Fruit fly (Drosophila melanogaster) whole organism, adult: ENCODE measurements around the gene CG15927.

Experiments
- CG11617 ChIP-seq: fragments of 200-800 bp; sonication (Bioruptor generic); optimal IDR thresholded peaks from 2 replicates; lab custom pipeline; 2017; ENCODE audit warnings: mild to moderate bottlenecking, missing biosample characterization, missing genetic modification reagents, missing genetic modification characterization
- CG12768 ChIP-seq: fragments of 200-800 bp; sonication (Bioruptor generic); optimal IDR thresholded peaks from 2 replicates; lab custom pipeline; 2017; ENCODE audit warnings: missing biosample characterization, missing genetic modification characterization, mild to moderate bottlenecking, moderate library complexity, missing genetic modification reagents
- CG14711 ChIP-seq: fragments of 200-800 bp; sonication (Bioruptor generic); optimal IDR thresholded peaks from 2 replicates; lab custom pipeline; 2018; ENCODE audit warnings: missing biosample characterization, mild to moderate bottlenecking, missing genetic modification characterization, moderate library complexity
- CG1620 ChIP-seq: fragments of 200-800 bp; sonication (Bioruptor generic); optimal IDR thresholded peaks from 2 replicates; lab custom pipeline; 2016; ENCODE audit warnings: missing biosample characterization, missing genetic modification characterization
- CG33017 ChIP-seq: fragments of 200-800 bp; sonication (Bioruptor generic); optimal IDR thresholded peaks from 2 replicates; lab custom pipeline; 2018; ENCODE audit warnings: missing biosample characterization, mild to moderate bottlenecking, missing genetic modification characterization, moderate library complexity
- CG5204 ChIP-seq: fragments of 200-800 bp; sonication (Bioruptor generic); optimal IDR thresholded peaks from 2 replicates; lab custom pipeline; 2016; ENCODE audit warnings: missing biosample characterization, missing genetic modification characterization
- CG7045 ChIP-seq: fragments of 200-800 bp; sonication (Bioruptor generic); optimal IDR thresholded peaks from 2 replicates; lab custom pipeline; 2017; ENCODE audit warnings: missing biosample characterization, mild to moderate bottlenecking, missing genetic modification characterization
- CG7101 ChIP-seq: fragments of 200-800 bp; sonication (Bioruptor generic); optimal IDR thresholded peaks from 2 replicates; lab custom pipeline; 2018; ENCODE audit warnings: missing biosample characterization, mild to moderate bottlenecking, missing genetic modification characterization, moderate library complexity
- Clk ChIP-seq: fragments of 200-800 bp; sonication (Bioruptor generic); optimal IDR thresholded peaks from 2 replicates; lab custom pipeline; 2017; ENCODE audit warnings: missing biosample characterization, missing genetic modification characterization
- Crg-1 ChIP-seq: fragments of 200-800 bp; sonication (Bioruptor generic); optimal IDR thresholded peaks from 2 replicates; lab custom pipeline; 2016; ENCODE audit warnings: missing biosample characterization, missing genetic modification characterization
- Hr96 ChIP-seq: fragments of 200-800 bp; sonication (Bioruptor generic); optimal IDR thresholded peaks from 2 replicates; lab custom pipeline; 2016; ENCODE audit warnings: missing biosample characterization, missing genetic modification characterization
- Mnt ChIP-seq: fragments of 200-800 bp; sonication (Bioruptor generic); optimal IDR thresholded peaks from 2 replicates; lab custom pipeline; 2016; ENCODE audit warnings: missing biosample characterization, mild to moderate bottlenecking, missing genetic modification characterization
- bab1 ChIP-seq: fragments of 200-800 bp; sonication (Bioruptor generic); optimal IDR thresholded peaks from 3 replicates; lab custom pipeline; 2019; ENCODE audit warnings: missing biosample characterization, mild to moderate bottlenecking, missing genetic modification characterization, moderate library complexity
- cic ChIP-seq: fragments of 200-800 bp; sonication (Bioruptor generic); optimal IDR thresholded peaks from 2 replicates; lab custom pipeline; 2017; ENCODE audit warnings: missing biosample characterization, mild to moderate bottlenecking, missing genetic modification characterization, moderate library complexity
- cnc ChIP-seq, 2 experiments: fragments of >200 bp; optimal IDR thresholded peaks; 2 replicates each; lab custom pipeline; 2017
- kay ChIP-seq: fragments of 200-800 bp; sonication (Bioruptor generic); peaks from one replicate; lab custom pipeline; 2016; ENCODE audit warnings: missing biosample characterization, missing genetic modification characterization, borderline replicate concordance
- ovo ChIP-seq: fragments of 200-800 bp; sonication (Bioruptor generic); optimal IDR thresholded peaks from 2 replicates; lab custom pipeline; 2016; ENCODE audit warnings: missing biosample characterization, missing genetic modification characterization
- pad ChIP-seq: fragments of 200-800 bp; sonication (Bioruptor generic); optimal IDR thresholded peaks from 3 replicates; lab custom pipeline; 2017; ENCODE audit warnings: missing biosample characterization, missing genetic modification characterization, mild to moderate bottlenecking, moderate library complexity, missing genetic modification reagents
- tj ChIP-seq: fragments of 200-800 bp; sonication (Bioruptor generic); optimal IDR thresholded peaks from 3 replicates; lab custom pipeline; 2017; ENCODE audit warnings: missing biosample characterization, mild to moderate bottlenecking, missing genetic modification characterization, moderate library complexity
- toe ChIP-seq: fragments of 200-800 bp; sonication (Bioruptor generic); optimal IDR thresholded peaks from 2 replicates; lab custom pipeline; 2016; ENCODE audit warnings: missing biosample characterization, missing genetic modification characterization

Gene CG15927

DNA sequence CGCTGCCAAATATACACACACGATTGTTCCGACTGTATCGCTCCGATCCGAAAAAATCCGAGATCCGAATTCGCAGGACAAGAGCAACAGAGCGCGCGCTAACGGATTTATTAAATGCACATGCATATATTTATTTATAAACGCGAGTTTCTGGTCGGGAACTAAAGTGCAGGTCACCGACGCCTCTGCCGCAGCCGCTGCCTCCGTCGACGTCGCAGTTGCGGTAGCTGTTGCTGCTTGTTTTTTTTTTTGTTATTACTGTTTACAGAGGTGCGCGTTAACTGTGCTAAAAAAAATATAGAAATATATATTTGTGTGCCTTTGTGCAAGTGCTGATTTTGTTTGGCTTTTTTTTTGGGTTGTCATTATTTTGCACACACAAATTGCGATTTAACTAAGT, 9.0 kb downstream of the CG15927 start:
- TF ChIP-seq Clk (GFP tag; lab: Kevin White, UChicago) (no peak), ovo (GFP tag; lab: Kevin White, UChicago) (no peak), CG1620 (GFP tag; lab: Kevin White, UChicago) (no peak), CG14711 (tag; lab: Kevin White, UChicago) (no peak), CG33017 (tag; lab: Kevin White, UChicago) (no peak), CG7101 (tag; lab: Kevin White, UChicago) (no peak), Crg-1 (GFP tag; lab: Kevin White, UChicago) (no peak), CG12768 (GFP tag; lab: Kevin White, UChicago) (no peak), cic (GFP tag; lab: Kevin White, UChicago) (no peak), cnc (optimal IDR thresholded peaks at IDR 0.05; lab: Kevin White, UChicago) (no peak), tj (GFP tag; lab: Kevin White, UChicago) (no peak), Mnt (no peak), kay (GFP tag; lab: Kevin White, UChicago) (no peak), CG11617 (GFP tag; lab: Kevin White, UChicago) (no peak), CG7045 (no peak), pad (GFP tag; lab: Kevin White, UChicago) (no peak), toe (GFP tag; lab: Kevin White, UChicago) (no peak), CG5204 (GFP tag; lab: Kevin White, UChicago) (no peak)

DNA sequence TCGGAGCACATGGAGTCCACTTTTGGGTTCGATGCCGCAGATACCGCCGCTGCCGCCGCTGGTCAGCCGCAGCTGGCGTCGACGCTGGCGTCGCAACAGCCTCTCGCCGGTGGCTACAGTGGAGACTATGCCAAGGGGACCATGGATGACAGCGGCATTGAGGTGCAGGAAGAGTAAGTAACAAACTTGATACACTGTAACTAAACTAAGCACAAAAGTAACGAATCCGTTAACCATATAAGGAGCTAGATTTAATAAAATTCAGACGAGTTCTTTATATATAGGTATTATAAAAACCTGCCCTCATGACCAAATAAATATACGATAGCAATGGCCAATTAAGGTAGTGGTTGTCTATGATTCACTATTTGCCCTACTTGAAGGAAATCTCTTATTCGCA, 10.8 kb downstream of the CG15927 start:
- TF ChIP-seq CG33017 (tag; lab: Kevin White, UChicago) (no peak), CG7045 (no peak), ovo (GFP tag; lab: Kevin White, UChicago) (no peak), Hr96 (GFP tag; lab: Kevin White, UChicago) (no peak), bab1 (GFP tag; lab: Kevin White, UChicago) (no peak), cnc (optimal IDR thresholded peaks at IDR 0.05; lab: Kevin White, UChicago) (no peak), CG12768 (GFP tag; lab: Kevin White, UChicago) (no peak), Clk (GFP tag; lab: Kevin White, UChicago) (no peak), CG14711 (tag; lab: Kevin White, UChicago) (no peak)

dm6 chrX:12466541-12467240, 12.2 kb downstream of the CG15927 start:
- TF ChIP-seq kay (GFP tag; lab: Kevin White, UChicago) (no peak), CG7101 (tag; lab: Kevin White, UChicago) (no peak), pad (GFP tag; lab: Kevin White, UChicago) (no peak), cic (GFP tag; lab: Kevin White, UChicago) (no peak)

DNA sequence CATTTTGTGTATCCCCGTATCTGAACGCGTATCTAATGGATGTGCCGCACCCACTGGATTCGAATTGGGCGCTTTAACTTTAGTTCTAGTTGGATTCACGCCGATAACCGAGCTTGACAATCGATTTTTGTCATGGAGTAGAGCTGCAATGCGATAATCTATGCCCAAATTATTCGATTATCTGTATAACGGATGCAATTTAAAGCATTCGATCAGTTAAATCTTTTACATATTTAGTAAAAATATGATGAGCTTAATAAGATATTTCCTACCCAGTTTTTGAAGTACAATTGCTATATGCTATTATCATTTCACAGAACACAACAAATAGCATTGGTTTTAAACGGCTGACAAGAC, 12.7 kb downstream of the CG15927 start:
- TF ChIP-seq kay (GFP tag; lab: Kevin White, UChicago), result no peak
- TF ChIP-seq toe (GFP tag; lab: Kevin White, UChicago), result no peak
- TF ChIP-seq CG12768 (GFP tag; lab: Kevin White, UChicago), result no peak
- TF ChIP-seq Clk (GFP tag; lab: Kevin White, UChicago), result no peak
- TF ChIP-seq cnc (optimal IDR thresholded peaks at IDR 0.05; lab: Kevin White, UChicago), result no peak
- no peak for TF ChIP-seq ovo (GFP tag; lab: Kevin White, UChicago)
- TF ChIP-seq cic (GFP tag; lab: Kevin White, UChicago), result no peak

- TF ChIP-seq kay (GFP tag; lab: Kevin White, UChicago), result no peak
- TF ChIP-seq CG33017 (tag; lab: Kevin White, UChicago), result no peak
- TF ChIP-seq tj (GFP tag; lab: Kevin White, UChicago), result no peak
- TF ChIP-seq bab1 (GFP tag; lab: Kevin White, UChicago), result no peak
- no peak for TF ChIP-seq Crg-1 (GFP tag; lab: Kevin White, UChicago)
- no peak for TF ChIP-seq Hr96 (GFP tag; lab: Kevin White, UChicago)
Observed at dm6 chrX:12469172-12469571, 14.6 kb downstream of the CG15927 start.

DNA sequence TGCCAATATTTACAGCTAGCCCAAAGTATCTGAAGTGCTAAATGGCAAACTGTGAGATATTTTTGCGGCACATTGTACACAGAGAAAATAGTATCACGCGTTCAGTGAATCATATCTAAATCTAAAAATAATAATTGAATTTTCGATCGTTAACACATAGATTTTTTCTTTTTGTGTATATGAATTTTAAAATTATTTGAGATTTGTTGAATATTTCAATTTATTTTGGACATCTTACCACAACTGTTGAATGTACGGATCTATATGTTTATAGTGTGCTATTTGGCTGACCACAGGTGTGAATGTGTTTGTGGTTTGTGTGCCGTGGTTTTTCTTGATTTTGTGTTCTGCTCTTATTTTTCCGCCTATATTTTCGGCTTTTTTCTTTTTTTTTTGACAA, 15.2 kb downstream of the CG15927 start:
- TF ChIP-seq pad (GFP tag; lab: Kevin White, UChicago) (no peak), CG11617 (GFP tag; lab: Kevin White, UChicago) (no peak), CG7045 (no peak), CG1620 (GFP tag; lab: Kevin White, UChicago) (no peak), Mnt (no peak), CG33017 (tag; lab: Kevin White, UChicago) (peak; percentile 29), CG7101 (tag; lab: Kevin White, UChicago) (peak; percentile 42), CG5204 (GFP tag; lab: Kevin White, UChicago) (peak; percentile 13), ovo (GFP tag; lab: Kevin White, UChicago) (no peak), Clk (GFP tag; lab: Kevin White, UChicago) (no peak), tj (GFP tag; lab: Kevin White, UChicago) (peak; percentile 14), toe (GFP tag; lab: Kevin White, UChicago) (no peak), Crg-1 (GFP tag; lab: Kevin White, UChicago) (no peak), CG12768 (GFP tag; lab: Kevin White, UChicago) (no peak), bab1 (GFP tag; lab: Kevin White, UChicago) (no peak)
